Fruit fly (Drosophila melanogaster) whole organism, embryonic: Measurements from ENCODE around the gene SelT.

Source experiments
- Adf1 ChIP-seq: fragments of 200-800 bp; sonication (Bioruptor generic); IDR thresholded peaks from 2 replicates; pipeline ENCODE4 v1.3.6; 2022; ENCODE audit warnings: missing biosample characterization, missing genetic modification characterization
- Bgb ChIP-seq: fragments of 200-800 bp; sonication (Bioruptor generic); IDR thresholded peaks from 2 replicates; pipeline ENCODE4 v1.3.6; 2022; ENCODE audit warnings: missing biosample characterization, missing genetic modification characterization; ENCODE audit not compliant: partially characterized antibody
- CG10274 ChIP-seq: fragments of 200-800 bp; sonication (Bioruptor generic); optimal IDR thresholded peaks from 3 replicates; lab custom pipeline; 2017; ENCODE audit warnings: missing biosample characterization, mild to moderate bottlenecking, missing genetic modification characterization
- CG12299 ChIP-seq: fragments of 200-800 bp; sonication (Bioruptor generic); optimal IDR thresholded peaks from 2 replicates; lab custom pipeline; 2018; ENCODE audit warnings: missing biosample characterization, mild to moderate bottlenecking, missing genetic modification characterization
- CG12391 ChIP-seq: fragments of 200-800 bp; sonication (Bioruptor generic); optimal IDR thresholded peaks from 3 replicates; lab custom pipeline; 2018; ENCODE audit warnings: missing biosample characterization, mild to moderate bottlenecking, missing genetic modification characterization, moderate library complexity
- CG15269 ChIP-seq: fragments of 200-800 bp; sonication (Bioruptor generic); optimal IDR thresholded peaks from 2 replicates; lab custom pipeline; 2018; ENCODE audit warnings: missing biosample characterization, mild to moderate bottlenecking, missing genetic modification characterization, moderate library complexity
- CG1529 ChIP-seq: fragments of 200-800 bp; sonication (Bioruptor generic); optimal IDR thresholded peaks from 3 replicates; lab custom pipeline; 2018; ENCODE audit warnings: missing biosample characterization, missing genetic modification characterization
- CG15514 ChIP-seq: fragments of 200-800 bp; sonication (Bioruptor generic); optimal IDR thresholded peaks from 3 replicates; lab custom pipeline; 2017; ENCODE audit warnings: missing biosample characterization, missing genetic modification characterization, mild to moderate bottlenecking, moderate library complexity, missing genetic modification reagents
- CG1647 ChIP-seq: fragments of 200-800 bp; sonication (Bioruptor generic); optimal IDR thresholded peaks from 3 replicates; lab custom pipeline; 2016; ENCODE audit warnings: missing biosample characterization, missing genetic modification characterization
- CG17361 ChIP-seq: fragments of 200-800 bp; sonication (Bioruptor generic); IDR thresholded peaks from 3 replicates; pipeline ENCODE4 v1.3.6; 2022; ENCODE audit warnings: missing biosample characterization, missing genetic modification characterization
- CG18011 ChIP-seq: fragments of 200-800 bp; sonication (Bioruptor generic); optimal IDR thresholded peaks from 2 replicates; lab custom pipeline; 2017; ENCODE audit warnings: missing biosample characterization, missing genetic modification characterization, mild to moderate bottlenecking, moderate library complexity, missing genotype
- CG31365 ChIP-seq: fragments of 200-800 bp; sonication (Bioruptor generic); optimal IDR thresholded peaks from 2 replicates; lab custom pipeline; 2018; ENCODE audit warnings: missing biosample characterization, mild to moderate bottlenecking, missing genetic modification characterization
- CG32767 ChIP-seq: fragments of 200-800 bp; sonication (Bioruptor generic); IDR thresholded peaks from 2 replicates; pipeline ENCODE4 v1.3.6; 2022; ENCODE audit warnings: missing biosample characterization, missing genetic modification characterization
- CG33213 ChIP-seq: fragments of 200-800 bp; sonication (Bioruptor generic); optimal IDR thresholded peaks from 3 replicates; lab custom pipeline; 2016; ENCODE audit warnings: missing biosample characterization, missing genetic modification characterization
- CG5953 ChIP-seq: fragments of 200-800 bp; sonication (Bioruptor generic); IDR thresholded peaks from 2 replicates; pipeline ENCODE4 v1.3.6; 2022; ENCODE audit warnings: missing biosample characterization, missing genetic modification characterization
- CG7786 ChIP-seq: fragments of 200-800 bp; sonication (Bioruptor generic); optimal IDR thresholded peaks from 2 replicates; lab custom pipeline; 2016; ENCODE audit warnings: missing biosample characterization, missing genetic modification characterization
- CG8478 ChIP-seq: fragments of >200 bp; optimal IDR thresholded peaks from 2 replicates; lab custom pipeline; 2018
- CG8944 ChIP-seq: fragments of 200-800 bp; sonication (Bioruptor generic); optimal IDR thresholded peaks from 3 replicates; lab custom pipeline; 2016; ENCODE audit warnings: missing biosample characterization, missing genetic modification characterization
- CG9609 ChIP-seq: fragments of 200-800 bp; sonication (Bioruptor generic); optimal IDR thresholded peaks from 3 replicates; lab custom pipeline; 2016; ENCODE audit warnings: missing biosample characterization, missing genetic modification characterization
- D19B ChIP-seq: fragments of 200-800 bp; sonication (Bioruptor generic); optimal IDR thresholded peaks from 2 replicates; lab custom pipeline; 2017; ENCODE audit warnings: missing biosample characterization, mild to moderate bottlenecking, missing genetic modification characterization
- E2f2 ChIP-seq: fragments of 200-800 bp; sonication (Bioruptor generic); IDR thresholded peaks from 2 replicates; pipeline ENCODE4 v1.3.6; 2022; ENCODE audit warnings: missing biosample characterization, missing genetic modification characterization
- Ets65A ChIP-seq: fragments of 200-800 bp; sonication (Bioruptor generic); peaks from one replicate; lab custom pipeline; 2016; ENCODE audit warnings: missing biosample characterization, missing genetic modification characterization
- Hmr ChIP-seq: fragments of 200-800 bp; sonication (Bioruptor generic); optimal IDR thresholded peaks from 3 replicates; lab custom pipeline; 2017; ENCODE audit warnings: mild to moderate bottlenecking, missing biosample characterization, missing genetic modification reagents, missing genetic modification characterization
- Lhr ChIP-seq: fragments of 200-800 bp; sonication (Bioruptor generic); optimal IDR thresholded peaks from 3 replicates; lab custom pipeline; 2017; ENCODE audit warnings: mild to moderate bottlenecking, missing biosample characterization, missing genetic modification reagents, missing genetic modification characterization
- MBD-R2 ChIP-seq: fragments of 200-800 bp; sonication (Bioruptor generic); IDR thresholded peaks from 2 replicates; pipeline ENCODE4 v1.3.6; 2022; ENCODE audit warnings: missing biosample characterization, missing genetic modification characterization
- NK7.1 ChIP-seq: fragments of 200-800 bp; sonication (Bioruptor generic); optimal IDR thresholded peaks from 3 replicates; lab custom pipeline; 2016; ENCODE audit warnings: missing biosample characterization, missing genetic modification characterization
- Nf-YC ChIP-seq: fragments of 200-800 bp; optimal IDR thresholded peaks from 3 replicates; lab custom pipeline; 2019; ENCODE audit warnings: missing biosample characterization, mild to moderate bottlenecking, missing genetic modification characterization, moderate library complexity
- ato ChIP-seq: fragments of 200-800 bp; sonication (Bioruptor generic); IDR thresholded peaks from 2 replicates; pipeline ENCODE4 v1.3.6; 2022; ENCODE audit warnings: missing biosample characterization, missing genetic modification characterization; ENCODE audit not compliant: partially characterized antibody
- bigmax ChIP-seq: fragments of 200-800 bp; sonication (Bioruptor generic); optimal IDR thresholded peaks from 2 replicates; lab custom pipeline; 2018; ENCODE audit warnings: missing biosample characterization, mild to moderate bottlenecking, missing genetic modification characterization
- btn ChIP-seq: fragments of 200-800 bp; sonication (Bioruptor generic); optimal IDR thresholded peaks from 2 replicates; lab custom pipeline; 2016; ENCODE audit warnings: missing biosample characterization, missing genetic modification characterization
- chinmo ChIP-seq: fragments of 200-800 bp; sonication (Bioruptor generic); IDR thresholded peaks from 4 replicates; pipeline ENCODE4 v1.3.6; 2022; ENCODE audit warnings: missing biosample characterization, missing genetic modification characterization; ENCODE audit not compliant: partially characterized antibody
- crol ChIP-seq: fragments of 200-800 bp; sonication (Bioruptor generic); IDR thresholded peaks from 2 replicates; pipeline ENCODE4 v1.3.6; 2022; ENCODE audit warnings: missing biosample characterization, missing genetic modification characterization
- dan ChIP-seq: fragments of 200-800 bp; sonication (Bioruptor generic); IDR thresholded peaks from 2 replicates; pipeline ENCODE4 v1.3.6; 2022; ENCODE audit warnings: missing biosample characterization, missing genetic modification characterization
- danr ChIP-seq: fragments of 200-800 bp; sonication (Bioruptor generic); IDR thresholded peaks from 2 replicates; pipeline ENCODE4 v1.3.6; 2022; ENCODE audit warnings: missing biosample characterization, missing genetic modification characterization
- dysf ChIP-seq: fragments of 200-800 bp; sonication (Bioruptor generic); IDR thresholded peaks from 3 replicates; pipeline ENCODE4 v1.3.6; 2022; ENCODE audit warnings: missing biosample characterization, missing genetic modification characterization
- eyg ChIP-seq: fragments of 200-800 bp; sonication (Bioruptor generic); optimal IDR thresholded peaks from 3 replicates; lab custom pipeline; 2016; ENCODE audit warnings: missing biosample characterization, missing genetic modification characterization
- ftz-f1 ChIP-seq: fragments of 200-800 bp; sonication (Bioruptor generic); optimal IDR thresholded peaks from 2 replicates; lab custom pipeline; 2016; ENCODE audit warnings: missing biosample characterization, missing genetic modification characterization
- hbn ChIP-seq: fragments of 200-800 bp; sonication (Bioruptor generic); IDR thresholded peaks from 2 replicates; pipeline ENCODE4 v1.3.6; 2022; ENCODE audit warnings: missing biosample characterization, missing genetic modification characterization; ENCODE audit not compliant: partially characterized antibody
- klu ChIP-seq: fragments of 200-800 bp; sonication (Bioruptor generic); IDR thresholded peaks from 2 replicates; pipeline ENCODE4 v1.3.6; 2022; ENCODE audit warnings: missing biosample characterization, missing genetic modification characterization
- knrl ChIP-seq: fragments of 200-800 bp; sonication (Bioruptor generic); IDR thresholded peaks from 3 replicates; pipeline ENCODE4 v1.3.6; 2022; ENCODE audit warnings: missing biosample characterization, missing genetic modification characterization; ENCODE audit not compliant: partially characterized antibody
- lola ChIP-seq, 3 experiments: fragments of >200 bp in 2 of 3; fragments of 200-800 bp in 1 of 3; sonication (Bioruptor generic) in 1 of 3; optimal IDR thresholded peaks; 2 replicates each; lab custom pipeline; 2017 to 2019; ENCODE audit warnings: missing biosample characterization in 3 of 3, missing genetic modification characterization in 3 of 3, mild to moderate bottlenecking in 1 of 3, moderate library complexity in 1 of 3
- nmo ChIP-seq: fragments of 200-800 bp; sonication (Bioruptor generic); optimal IDR thresholded peaks from 2 replicates; lab custom pipeline; 2018; ENCODE audit warnings: missing biosample characterization, mild to moderate bottlenecking, missing genetic modification characterization, moderate library complexity
- onecut ChIP-seq: fragments of 200-800 bp; sonication (Bioruptor generic); IDR thresholded peaks from 2 replicates; pipeline ENCODE4 v1.3.6; 2022; ENCODE audit warnings: missing biosample characterization, missing genetic modification characterization
- pzg ChIP-seq: fragments of 200-800 bp; sonication (Bioruptor generic); optimal IDR thresholded peaks from 3 replicates; lab custom pipeline; 2018; ENCODE audit warnings: missing biosample characterization, mild to moderate bottlenecking, missing genetic modification characterization, moderate library complexity
- sc ChIP-seq, 3 experiments: fragments of >200 bp in 2 of 3; fragments of 200-800 bp in 1 of 3; sonication (Bioruptor generic) in 1 of 3; optimal IDR thresholded peaks; 2 replicates in 2 of 3; 3 replicates in 1 of 3; lab custom pipeline; 2017; ENCODE audit warnings: mild to moderate bottlenecking in 1 of 3, missing biosample characterization in 1 of 3, missing genetic modification characterization in 1 of 3, missing genetic modification reagents in 1 of 3
- slp2 ChIP-seq: fragments of 200-800 bp; sonication (Bioruptor generic); optimal IDR thresholded peaks from 2 replicates; lab custom pipeline; 2016; ENCODE audit warnings: missing biosample characterization, missing genetic modification characterization
- twi ChIP-seq: fragments of 200-800 bp; optimal IDR thresholded peaks from 2 replicates; lab custom pipeline; 2019; ENCODE audit warnings: missing biosample characterization, mild to moderate bottlenecking, missing genetic modification characterization, moderate library complexity
- unc-4 ChIP-seq: fragments of 200-800 bp; sonication (Bioruptor generic); IDR thresholded peaks from 2 replicates; pipeline ENCODE4 v1.3.6; 2022; ENCODE audit warnings: missing biosample characterization, missing genetic modification characterization; ENCODE audit not compliant: partially characterized antibody
- zen ChIP-seq: fragments of 200-800 bp; sonication (Bioruptor generic); optimal IDR thresholded peaks from 3 replicates; lab custom pipeline; 2018; ENCODE audit warnings: missing biosample characterization, mild to moderate bottlenecking, missing genetic modification characterization, moderate library complexity

SelT gene

dm6 chr2L:5009306-5010030, 1.3 kb upstream of the SelT start, which contains the start of gene Rtnl1 (continued):
- TF ChIP-seq ato (peak; percentile 67), Hmr (GFP tag; lab: Kevin White, UChicago) (peak; percentile 73), onecut (GFP tag; lab: Robert Waterston, UW) (0 out of 2 replicates have a peak, but pooled peaks have one; percentile 4), btn (no peak), pzg (GFP tag; lab: Kevin White, UChicago) (peak; percentile 99), CG10274 (GFP tag; lab: Kevin White, UChicago) (no peak), NK7.1 (GFP tag; lab: Kevin White, UChicago) (no peak), CG5953 (GFP tag; lab: Robert Waterston, UW) (no peak), dysf (GFP tag; lab: Robert Waterston, UW) (0 out of 3 replicates have a peak, but pooled peaks have one; percentile 12), dan (GFP tag; lab: Robert Waterston, UW) (no peak), D19B (no peak), danr (GFP tag; lab: Robert Waterston, UW) (no peak), CG17361 (GFP tag; lab: Robert Waterston, UW) (peak; percentile 50; the same call in 1 of the 3 replicates), Lhr (peak; percentile 94), CG15514 (GFP tag; lab: Kevin White, UChicago) (peak; percentile 84), knrl (GFP tag; lab: Robert Waterston, UW) (peak; percentile 92), CG12391 (tag; lab: Kevin White, UChicago) (peak; percentile 51), CG12299 (peak; percentile 19), hbn (GFP tag; lab: Robert Waterston, UW) (peak; percentile 95), CG9609 (GFP tag; lab: Kevin White, UChicago) (peak; percentile 40), CG8944 (GFP tag; lab: Kevin White, UChicago) (no peak), CG1529 (GFP tag; lab: Kevin White, UChicago) (no peak), nmo (peak; percentile 76), slp2 (GFP tag; lab: Kevin White, UChicago) (no peak), E2f2 (GFP tag; lab: Robert Waterston, UW) (peak; percentile 93), bigmax (no peak), CG31365 (tag; lab: Kevin White, UChicago) (peak; percentile 47), CG15269 (tag; lab: Kevin White, UChicago) (no peak), eyg (GFP tag; lab: Kevin White, UChicago) (no peak), CG32767 (GFP tag; lab: Robert Waterston, UW) (no peak), crol (GFP tag; lab: Robert Waterston, UW) (no peak), CG33213 (GFP tag; lab: Kevin White, UChicago) (peak; percentile 87), ftz-f1 (peak; percentile 96), Adf1 (GFP tag; lab: Robert Waterston, UW) (peak; percentile 31; the same call in 1 of the 2 replicates), Ets65A (peak; percentile 42), sc (optimal IDR thresholded peaks at IDR 0.05; lab: Kevin White, UChicago) (no peak), sc (GFP tag; optimal IDR thresholded peaks at IDR 0.05; lab: Kevin White, UChicago) (no peak), MBD-R2 (GFP tag; lab: Robert Waterston, UW) (peak; percentile 80), zen (tag; lab: Kevin White, UChicago) (peak; percentile 9), CG7786 (GFP tag; lab: Kevin White, UChicago) (peak; percentile 29), CG1647 (GFP tag; lab: Kevin White, UChicago) (peak; percentile 43), Bgb (peak; percentile 95), unc-4 (GFP tag; lab: Robert Waterston, UW) (peak; percentile 94), klu (GFP tag; lab: Robert Waterston, UW) (no peak), chinmo (GFP tag; lab: Robert Waterston, UW) (peak; percentile 99), CG18011 (GFP tag; lab: Kevin White, UChicago) (no peak), Nf-YC (tag; lab: Kevin White, UChicago) (peak; percentile 65), twi (no peak), CG8478 (lab: Kevin White, UChicago) (peak; percentile 66), lola (GFP tag; optimal IDR thresholded peaks at IDR 0.05; lab: Kevin White, UChicago) (no peak)
